Worm (Caenorhabditis elegans): ENCODE data around the gene zipt-17.

DNA sequence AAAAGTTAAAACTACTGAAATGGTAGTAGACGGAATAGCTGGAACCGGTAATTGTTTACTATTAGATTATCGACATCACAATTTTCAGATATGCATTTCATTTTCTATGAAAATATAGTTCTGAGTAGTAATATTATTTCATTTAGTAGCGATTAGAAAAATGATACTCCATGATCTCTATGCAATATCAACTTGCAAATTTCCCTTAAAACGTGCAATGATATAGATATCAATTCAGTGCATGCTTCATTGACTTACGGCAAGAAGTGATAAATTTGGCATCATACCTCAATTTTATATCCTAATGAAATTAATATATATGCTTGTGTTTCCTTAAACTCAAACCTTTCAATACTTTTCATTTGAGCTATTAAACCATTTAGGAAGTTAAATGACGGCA, 24.5 kb downstream of the zipt-17 start, which contains the start of gene C49C3.21:
- TF ChIP-seq skn-1 (tag; optimal IDR thresholded peaks at IDR 0.05) (no peak), nhr-11 (tag; optimal IDR thresholded peaks at IDR 0.05) (no peak), F10B5.3 (tag; optimal IDR thresholded peaks at IDR 0.05) (no peak), lir-3 (tag; optimal IDR thresholded peaks at IDR 0.05) (no peak), R02D3.7 (tag; optimal IDR thresholded peaks at IDR 0.05) (no peak), mes-2 (tag; optimal IDR thresholded peaks at IDR 0.05; ENCODE audit: poor library complexity, severe bottlenecking) (no peak), ces-1 (GFP tag; optimal IDR thresholded peaks at IDR 0.05) (no peak), lin-39 (tag; optimal IDR thresholded peaks at IDR 0.05) (no peak)

Data from whole organism, L4 larva.